Fruit fly (Drosophila melanogaster) whole organism, embryonic: ENCODE data around the gene anne.

Experiments used
- CG12299 ChIP-seq: fragments of 200-800 bp; sonication (Bioruptor generic); optimal IDR thresholded peaks from 2 replicates; lab custom pipeline; 2018; ENCODE audit warnings: missing biosample characterization, mild to moderate bottlenecking, missing genetic modification characterization
- CG12744 ChIP-seq: fragments of 200-800 bp; sonication (Bioruptor generic); optimal IDR thresholded peaks from 2 replicates; lab custom pipeline; 2016; ENCODE audit warnings: missing biosample characterization, missing genetic modification characterization
- CG18764 ChIP-seq: fragments of 200-800 bp; sonication (Bioruptor generic); optimal IDR thresholded peaks from 3 replicates; lab custom pipeline; 2016; ENCODE audit warnings: missing biosample characterization, missing genetic modification characterization
- CG3163 ChIP-seq: fragments of 200-800 bp; sonication (Bioruptor generic); optimal IDR thresholded peaks from 3 replicates; lab custom pipeline; 2016; ENCODE audit warnings: missing biosample characterization, missing genetic modification characterization
- CG4328 ChIP-seq: fragments of 200-800 bp; sonication (Bioruptor generic); optimal IDR thresholded peaks from 3 replicates; lab custom pipeline; 2017; ENCODE audit warnings: missing biosample characterization, missing genetic modification reagents, missing genetic modification characterization
- CG43689 ChIP-seq: fragments of 200-800 bp; sonication (Bioruptor generic); IDR thresholded peaks from 2 replicates; pipeline ENCODE4 v1.3.6; 2022; ENCODE audit warnings: missing biosample characterization, missing genetic modification characterization
- CG5953 ChIP-seq: fragments of 200-800 bp; sonication (Bioruptor generic); IDR thresholded peaks from 2 replicates; pipeline ENCODE4 v1.3.6; 2022; ENCODE audit warnings: missing biosample characterization, missing genetic modification characterization
- CG6765 ChIP-seq: fragments of 200-800 bp; sonication (Bioruptor generic); optimal IDR thresholded peaks from 3 replicates; lab custom pipeline; 2017; ENCODE audit warnings: missing biosample characterization, mild to moderate bottlenecking, missing genetic modification characterization
- CG8359 ChIP-seq: fragments of 200-800 bp; sonication (Bioruptor generic); optimal IDR thresholded peaks from 2 replicates; lab custom pipeline; 2017; ENCODE audit warnings: missing biosample characterization, mild to moderate bottlenecking, missing genetic modification characterization, borderline replicate concordance
- CG9609 ChIP-seq: fragments of 200-800 bp; sonication (Bioruptor generic); optimal IDR thresholded peaks from 3 replicates; lab custom pipeline; 2016; ENCODE audit warnings: missing biosample characterization, missing genetic modification characterization
- CG9876 ChIP-seq: fragments of 200-800 bp; sonication (Bioruptor generic); optimal IDR thresholded peaks from 2 replicates; lab custom pipeline; 2016; ENCODE audit warnings: missing biosample characterization, missing genetic modification characterization
- D ChIP-seq, 2 experiments: fragments of 200-800 bp in 1 of 2; fragments of >200 bp in 1 of 2; sonication (Bioruptor generic) in 1 of 2; optimal IDR thresholded peaks; 2 replicates in 1 of 2; 3 replicates in 1 of 2; lab custom pipeline; 2017; ENCODE audit warnings: mild to moderate bottlenecking in 1 of 2, missing biosample characterization in 1 of 2, missing genetic modification characterization in 1 of 2, missing genetic modification reagents in 1 of 2
- Dad ChIP-seq: fragments of 200-800 bp; sonication (Bioruptor generic); optimal IDR thresholded peaks from 3 replicates; lab custom pipeline; 2016; ENCODE audit warnings: missing biosample characterization, missing genetic modification characterization
- E2f1 ChIP-seq: fragments of 200-800 bp; sonication (Bioruptor generic); IDR thresholded peaks from 2 replicates; pipeline ENCODE4 v1.3.6; 2022; ENCODE audit warnings: missing biosample characterization, missing genetic modification characterization
- ERR ChIP-seq: fragments of 200-800 bp; sonication (Bioruptor generic); optimal IDR thresholded peaks from 2 replicates; lab custom pipeline; 2016; ENCODE audit warnings: missing biosample characterization, missing genetic modification characterization
- Hey ChIP-seq: fragments of 200-800 bp; sonication (Bioruptor generic); optimal IDR thresholded peaks from 3 replicates; lab custom pipeline; 2018; ENCODE audit warnings: missing biosample characterization, mild to moderate bottlenecking, missing genetic modification characterization
- MESR4 ChIP-seq: fragments of 200-800 bp; sonication (Bioruptor generic); optimal IDR thresholded peaks from 2 replicates; lab custom pipeline; 2018; ENCODE audit warnings: missing biosample characterization, mild to moderate bottlenecking, missing genetic modification characterization, moderate library complexity
- MTF-1 ChIP-seq: fragments of 200-800 bp; sonication (Bioruptor generic); optimal IDR thresholded peaks from 2 replicates; lab custom pipeline; 2018; ENCODE audit warnings: missing biosample characterization, mild to moderate bottlenecking, missing genetic modification characterization, borderline replicate concordance
- Mes4 ChIP-seq: fragments of 200-800 bp; sonication (Bioruptor generic); optimal IDR thresholded peaks from 2 replicates; lab custom pipeline; 2016; ENCODE audit warnings: missing biosample characterization, missing genetic modification characterization
- Pdp1 ChIP-seq, 2 experiments: fragments of 200-800 bp; sonication (Bioruptor generic); optimal IDR thresholded peaks; 3 replicates each; lab custom pipeline; 2016; ENCODE audit warnings: missing biosample characterization in 2 of 2, missing genetic modification characterization in 2 of 2, mild to moderate bottlenecking in 1 of 2, moderate library complexity in 1 of 2
- Side ChIP-seq: fragments of 200-800 bp; sonication (Bioruptor generic); optimal IDR thresholded peaks from 2 replicates; lab custom pipeline; 2016; ENCODE audit warnings: missing biosample characterization, missing genetic modification characterization
- Vsx1 ChIP-seq: fragments of 200-800 bp; sonication (Bioruptor generic); optimal IDR thresholded peaks from 2 replicates; lab custom pipeline; 2017; ENCODE audit warnings: missing biosample characterization, mild to moderate bottlenecking, missing genetic modification characterization, missing genetic modification reagents
- bigmax ChIP-seq: fragments of 200-800 bp; sonication (Bioruptor generic); optimal IDR thresholded peaks from 2 replicates; lab custom pipeline; 2018; ENCODE audit warnings: missing biosample characterization, mild to moderate bottlenecking, missing genetic modification characterization
- croc ChIP-seq: fragments of 200-800 bp; sonication (Bioruptor generic); conservative IDR thresholded peaks from 3 replicates; pipeline ENCODE4 v1.3.6; 2022; ENCODE audit warnings: missing biosample characterization, missing genetic modification characterization
- disco-r ChIP-seq: fragments of 200-800 bp; sonication (Bioruptor generic); optimal IDR thresholded peaks from 2 replicates; lab custom pipeline; 2016; ENCODE audit warnings: missing biosample characterization, missing genetic modification characterization
- dmrt11E ChIP-seq: fragments of 200-800 bp; sonication (Bioruptor generic); optimal IDR thresholded peaks from 3 replicates; lab custom pipeline; 2018; ENCODE audit warnings: missing biosample characterization, mild to moderate bottlenecking, missing genetic modification characterization, moderate library complexity
- dpn ChIP-seq, 2 experiments: fragments of 200-800 bp; sonication (Bioruptor generic); optimal IDR thresholded peaks; 3 replicates each; lab custom pipeline; 2016; ENCODE audit warnings: missing biosample characterization in 2 of 2, missing genetic modification characterization in 2 of 2
- eve ChIP-seq, 2 experiments: fragments of >200 bp; optimal IDR thresholded peaks; 2 replicates each; lab custom pipeline; 2017; ENCODE audit warnings: missing biosample characterization in 2 of 2, missing genetic modification characterization in 2 of 2
- gcm ChIP-seq: fragments of 200-800 bp; sonication (Bioruptor generic); optimal IDR thresholded peaks from 2 replicates; lab custom pipeline; 2019; ENCODE audit warnings: missing biosample characterization, mild to moderate bottlenecking, missing genetic modification characterization, moderate library complexity
- hkb ChIP-seq, 2 experiments: fragments of 200-800 bp in 1 of 2; fragments of >200 bp in 1 of 2; sonication (Bioruptor generic) in 1 of 2; IDR thresholded peaks in 1 of 2; optimal IDR thresholded peaks in 1 of 2; 2 replicates each; pipeline versions ENCODE4 v1.3.6 to Lab custom; 2017 to 2022; ENCODE audit warnings: missing biosample characterization in 1 of 2, missing genetic modification characterization in 1 of 2
- jigr1 ChIP-seq: fragments of 200-800 bp; sonication (Bioruptor generic); IDR thresholded peaks from 3 replicates; pipeline ENCODE4 v1.3.6; 2022; ENCODE audit warnings: missing biosample characterization, missing genetic modification characterization
- lbe ChIP-seq: fragments of 200-800 bp; sonication (Bioruptor generic); optimal IDR thresholded peaks from 2 replicates; lab custom pipeline; 2016; ENCODE audit warnings: missing biosample characterization, mild to moderate bottlenecking, missing genetic modification characterization
- mam ChIP-seq: fragments of 200-800 bp; sonication (Bioruptor generic); optimal IDR thresholded peaks from 3 replicates; lab custom pipeline; 2016; ENCODE audit warnings: missing biosample characterization, missing genetic modification characterization
- onecut ChIP-seq: fragments of 200-800 bp; sonication (Bioruptor generic); IDR thresholded peaks from 2 replicates; pipeline ENCODE4 v1.3.6; 2022; ENCODE audit warnings: missing biosample characterization, missing genetic modification characterization
- pita ChIP-seq: fragments of 200-800 bp; sonication (Bioruptor generic); optimal IDR thresholded peaks from 2 replicates; lab custom pipeline; 2017; ENCODE audit warnings: missing biosample characterization, mild to moderate bottlenecking, missing genetic modification characterization
- pnt ChIP-seq: fragments of 200-800 bp; sonication (Bioruptor generic); optimal IDR thresholded peaks from 3 replicates; lab custom pipeline; 2016; ENCODE audit warnings: missing biosample characterization, missing genetic modification characterization
- ranshi ChIP-seq: fragments of 200-800 bp; sonication (Bioruptor generic); IDR thresholded peaks from 2 replicates; pipeline ENCODE4 v1.3.6; 2022; ENCODE audit warnings: missing biosample characterization, missing genetic modification characterization
- sc ChIP-seq, 3 experiments: fragments of >200 bp in 2 of 3; fragments of 200-800 bp in 1 of 3; sonication (Bioruptor generic) in 1 of 3; optimal IDR thresholded peaks; 2 replicates in 2 of 3; 3 replicates in 1 of 3; lab custom pipeline; 2017; ENCODE audit warnings: mild to moderate bottlenecking in 1 of 3, missing biosample characterization in 1 of 3, missing genetic modification characterization in 1 of 3, missing genetic modification reagents in 1 of 3
- sens ChIP-seq: fragments of 200-800 bp; sonication (Bioruptor generic); peaks from one replicate; lab custom pipeline; 2016; ENCODE audit warnings: missing biosample characterization, missing genetic modification characterization
- slbo ChIP-seq: fragments of 200-800 bp; sonication (Bioruptor generic); IDR thresholded peaks from 2 replicates; pipeline ENCODE4 v1.3.6; 2022; ENCODE audit warnings: missing biosample characterization, missing genetic modification characterization
- slou ChIP-seq: fragments of 200-800 bp; sonication (Bioruptor generic); optimal IDR thresholded peaks from 3 replicates; lab custom pipeline; 2016; ENCODE audit warnings: missing biosample characterization, missing genetic modification characterization
- so ChIP-seq: fragments of 200-800 bp; sonication (Bioruptor generic); IDR thresholded peaks from 3 replicates; pipeline ENCODE4 v1.3.6; 2022; ENCODE audit warnings: missing biosample characterization, missing genetic modification characterization
- trh ChIP-seq: fragments of 200-800 bp; sonication (Bioruptor generic); optimal IDR thresholded peaks from 2 replicates; lab custom pipeline; 2016; ENCODE audit warnings: missing biosample characterization, missing genetic modification characterization
- twi ChIP-seq: fragments of 200-800 bp; optimal IDR thresholded peaks from 2 replicates; lab custom pipeline; 2019; ENCODE audit warnings: missing biosample characterization, mild to moderate bottlenecking, missing genetic modification characterization, moderate library complexity
- vnd ChIP-seq: fragments of 200-800 bp; sonication (Bioruptor generic); IDR thresholded peaks from 3 replicates; pipeline ENCODE4 v1.3.6; 2022; ENCODE audit warnings: missing biosample characterization, missing genetic modification characterization; ENCODE audit not compliant: partially characterized antibody
- vvl ChIP-seq: fragments of 200-800 bp; sonication (Bioruptor generic); IDR thresholded peaks from 2 replicates; pipeline ENCODE4 v1.3.6; 2022; ENCODE audit warnings: missing biosample characterization, missing genetic modification characterization
- zfh2 ChIP-seq: fragments of 200-800 bp; sonication (Bioruptor generic); optimal IDR thresholded peaks from 2 replicates; lab custom pipeline; 2016; ENCODE audit warnings: missing biosample characterization, missing genetic modification characterization

Gene anne

DNA sequence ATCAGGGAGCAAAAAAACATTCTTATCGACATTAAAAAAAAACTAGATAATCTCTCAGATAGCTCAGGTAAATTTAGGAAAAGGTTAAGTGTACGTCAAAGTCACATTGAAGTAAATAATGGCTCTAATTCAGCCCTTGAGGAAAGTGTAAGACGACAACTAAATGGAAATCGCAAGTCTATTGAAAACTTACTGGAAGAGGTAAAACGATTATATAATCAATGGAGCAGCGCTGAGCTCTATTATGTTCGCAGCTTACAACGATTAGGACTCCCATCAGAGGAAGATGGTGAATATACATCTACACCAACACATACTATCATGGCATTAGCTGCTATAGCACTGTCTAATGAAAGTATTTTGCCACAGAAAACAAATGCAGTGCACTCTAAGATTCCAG lies 40.0 kb upstream of the anne start:
- no peak for TF ChIP-seq Dad (GFP tag; lab: Kevin White, UChicago)
- no peak for TF ChIP-seq CG8359 (GFP tag; lab: Kevin White, UChicago)
- no peak for TF ChIP-seq trh
- TF ChIP-seq slbo (GFP tag; lab: Robert Waterston, UW) = no peak
- TF ChIP-seq dmrt11E (tag; lab: Kevin White, UChicago) = no peak
- no peak for TF ChIP-seq vvl (GFP tag; lab: Robert Waterston, UW)
- TF ChIP-seq D (optimal IDR thresholded peaks at IDR 0.05; lab: Kevin White, UChicago) = no peak
- TF ChIP-seq D (GFP tag; optimal IDR thresholded peaks at IDR 0.05; lab: Kevin White, UChicago) = no peak
- no peak for TF ChIP-seq sc (optimal IDR thresholded peaks at IDR 0.05; lab: Kevin White, UChicago)
- no peak for TF ChIP-seq sc (GFP tag; optimal IDR thresholded peaks at IDR 0.05; lab: Kevin White, UChicago)
- no peak for TF ChIP-seq MTF-1
- TF ChIP-seq Pdp1 (GFP tag; optimal IDR thresholded peaks at IDR 0.05; lab: Kevin White, UChicago) = peak in 1 of 2 experiments; percentile 94
- no peak for TF ChIP-seq zfh2
- TF ChIP-seq eve (GFP tag; optimal IDR thresholded peaks at IDR 0.05; lab: Kevin White, UChicago) = peak in 1 of 2 experiments; percentile 52

dm6 chr4:102155-102554 lies 29.9 kb upstream of the anne start:
- TF ChIP-seq onecut (GFP tag; lab: Robert Waterston, UW) (0 out of 2 replicates have a peak, but pooled peaks have one; percentile 12), Side (GFP tag; lab: Kevin White, UChicago) (no peak)

DNA sequence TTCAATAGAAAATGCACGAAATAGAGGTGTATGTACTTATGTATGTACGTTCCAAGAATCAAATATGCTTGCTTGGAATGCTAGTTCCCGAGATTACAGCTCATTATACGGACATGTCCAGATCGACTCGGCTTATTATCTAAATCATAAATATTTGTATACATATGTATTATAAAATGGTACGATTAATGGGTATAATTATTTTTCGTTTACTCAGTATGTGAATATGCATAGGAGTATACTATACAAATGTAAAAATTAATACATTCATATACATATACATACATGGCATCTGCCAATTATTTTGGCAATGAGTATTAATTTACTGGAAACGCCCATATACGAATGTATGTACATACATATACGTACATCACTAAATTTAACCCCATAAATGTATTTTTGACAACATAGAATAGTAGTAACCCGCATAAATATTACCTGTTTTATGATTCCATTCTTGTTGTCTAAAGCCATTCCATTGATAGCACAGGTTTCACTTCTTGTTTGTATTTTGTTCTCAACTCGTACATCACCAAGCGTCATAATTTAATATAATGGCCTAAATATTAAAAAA lies 3.0 kb upstream of the anne start:
- TF ChIP-seq croc (GFP tag; lab: Robert Waterston, UW) = no peak
- no peak for TF ChIP-seq Vsx1 (GFP tag; lab: Kevin White, UChicago)
- TF ChIP-seq CG6765 (GFP tag; lab: Kevin White, UChicago) = no peak
- no peak for TF ChIP-seq hkb (optimal IDR thresholded peaks at IDR 0.05; lab: Kevin White, UChicago)
- no peak for TF ChIP-seq hkb (GFP tag; IDR thresholded peaks at IDR 0.05; lab: Robert Waterston, UW)
- TF ChIP-seq Hey = no peak
- no peak for TF ChIP-seq gcm (GFP tag; lab: Kevin White, UChicago)
- TF ChIP-seq lbe (GFP tag; lab: Kevin White, UChicago) = peak; percentile 25
- TF ChIP-seq bigmax (GFP tag; lab: Kevin White, UChicago) = no peak
- TF ChIP-seq CG9876 (GFP tag; lab: Kevin White, UChicago) = no peak
- no peak for TF ChIP-seq vnd (GFP tag; lab: Robert Waterston, UW)
- no peak for TF ChIP-seq CG43689 (GFP tag; lab: Robert Waterston, UW)
- no peak for TF ChIP-seq dpn (GFP tag; optimal IDR thresholded peaks at IDR 0.05; lab: Kevin White, UChicago)
- no peak for TF ChIP-seq E2f1 (GFP tag; lab: Robert Waterston, UW)
- no peak for TF ChIP-seq slou (GFP tag; lab: Kevin White, UChicago)
- TF ChIP-seq sens = peak; percentile 45
- TF ChIP-seq CG4328 = no peak
- TF ChIP-seq CG12744 = no peak
- no peak for TF ChIP-seq ranshi (GFP tag; lab: Robert Waterston, UW)
- TF ChIP-seq so (GFP tag; lab: Robert Waterston, UW) = no peak
- no peak for TF ChIP-seq Mes4
- TF ChIP-seq jigr1 (GFP tag; lab: Robert Waterston, UW) = no peak
- TF ChIP-seq twi (tag; lab: Kevin White, UChicago) = no peak
- TF ChIP-seq CG9609 (GFP tag; lab: Kevin White, UChicago) = no peak
- TF ChIP-seq disco-r (GFP tag; lab: Kevin White, UChicago) = no peak
- no peak for TF ChIP-seq pnt (GFP tag; lab: Kevin White, UChicago)
- no peak for TF ChIP-seq CG3163 (GFP tag; lab: Kevin White, UChicago)
- no peak for TF ChIP-seq CG5953 (GFP tag; lab: Robert Waterston, UW)
- TF ChIP-seq CG18764 (GFP tag; lab: Kevin White, UChicago) = no peak
- TF ChIP-seq CG12299 (tag; lab: Kevin White, UChicago) = no peak
- no peak for TF ChIP-seq ERR
- peak; percentile 73 for TF ChIP-seq MESR4 (GFP tag; lab: Kevin White, UChicago)
- TF ChIP-seq pita (GFP tag; lab: Kevin White, UChicago) = no peak
- TF ChIP-seq mam (GFP tag; lab: Kevin White, UChicago) = no peak
